Fruit fly (Drosophila melanogaster) whole organism, prepupa: Measurements from ENCODE around the gene CG16779.

ENCODE experiments used
- Blimp-1 ChIP-seq: fragments of 200-800 bp; sonication (Bioruptor generic); optimal IDR thresholded peaks from 3 replicates; lab custom pipeline; 2017; ENCODE audit warnings: missing biosample characterization, missing genetic modification characterization, mild to moderate bottlenecking, moderate library complexity, missing genetic modification reagents
- CG10669 ChIP-seq: fragments of 200-800 bp; sonication (Bioruptor generic); optimal IDR thresholded peaks from 3 replicates; lab custom pipeline; 2018; ENCODE audit warnings: missing biosample characterization, mild to moderate bottlenecking, missing genetic modification characterization, moderate library complexity
- CG11762 ChIP-seq: fragments of 200-800 bp; sonication (Bioruptor generic); optimal IDR thresholded peaks from 3 replicates; lab custom pipeline; 2016; ENCODE audit warnings: missing biosample characterization, missing genetic modification characterization; ENCODE audit not compliant: insufficient read depth
- CG16779 ChIP-seq: fragments of 200-800 bp; sonication (Bioruptor generic); optimal IDR thresholded peaks from 3 replicates; lab custom pipeline; 2017; ENCODE audit warnings: missing biosample characterization, mild to moderate bottlenecking, missing genetic modification characterization
- CG3032 ChIP-seq: fragments of 200-800 bp; optimal IDR thresholded peaks from 2 replicates; lab custom pipeline; 2019; ENCODE audit warnings: missing biosample characterization, mild to moderate bottlenecking, missing genetic modification characterization, moderate library complexity
- CG31627 ChIP-seq: fragments of 200-800 bp; sonication (Bioruptor generic); optimal IDR thresholded peaks from 3 replicates; lab custom pipeline; 2016; ENCODE audit warnings: missing biosample characterization, missing genetic modification characterization
- CG32006 ChIP-seq: fragments of 200-800 bp; sonication (Bioruptor generic); optimal IDR thresholded peaks from 3 replicates; lab custom pipeline; 2017; ENCODE audit warnings: missing biosample characterization, mild to moderate bottlenecking, missing genetic modification characterization
- CG34406 ChIP-seq: fragments of 200-800 bp; sonication (Bioruptor generic); optimal IDR thresholded peaks from 3 replicates; lab custom pipeline; 2016; ENCODE audit warnings: missing biosample characterization, missing genetic modification characterization
- CG3919 ChIP-seq: fragments of 200-800 bp; sonication (Bioruptor generic); optimal IDR thresholded peaks from 3 replicates; lab custom pipeline; 2016; ENCODE audit warnings: missing biosample characterization, missing genetic modification characterization
- CG6163 ChIP-seq: fragments of 200-800 bp; sonication (Bioruptor generic); IDR thresholded peaks from 3 replicates; pipeline ENCODE4 v1.3.6; 2022; ENCODE audit warnings: missing biosample characterization, missing genetic modification characterization
- CG6792 ChIP-seq: fragments of 200-800 bp; sonication (Bioruptor generic); optimal IDR thresholded peaks from 3 replicates; lab custom pipeline; 2016; ENCODE audit warnings: missing biosample characterization, missing genetic modification characterization
- CG8119 ChIP-seq: fragments of 200-800 bp; sonication (Bioruptor generic); IDR thresholded peaks from 3 replicates; pipeline ENCODE4 v1.3.6; 2022; ENCODE audit warnings: missing biosample characterization, missing genetic modification characterization
- CG8632 ChIP-seq: fragments of 200-800 bp; sonication (Bioruptor generic); optimal IDR thresholded peaks from 3 replicates; lab custom pipeline; 2016; ENCODE audit warnings: missing biosample characterization, missing genetic modification characterization
- CG9139 ChIP-seq: fragments of 200-800 bp; sonication (Bioruptor generic); optimal IDR thresholded peaks from 3 replicates; lab custom pipeline; 2017; ENCODE audit warnings: missing biosample characterization, mild to moderate bottlenecking, missing genetic modification characterization
- Eip78C ChIP-seq: fragments of 200-800 bp; sonication (Bioruptor generic); peaks from one replicate; lab custom pipeline; 2016; ENCODE audit warnings: missing biosample characterization, missing genetic modification characterization
- Eip93F ChIP-seq: fragments of 200-800 bp; sonication (Bioruptor generic); optimal IDR thresholded peaks from 2 replicates; lab custom pipeline; 2016; ENCODE audit warnings: missing biosample characterization, mild to moderate bottlenecking, missing genetic modification characterization
- Ets21C ChIP-seq: fragments of 200-800 bp; sonication (Bioruptor generic); optimal IDR thresholded peaks from 3 replicates; lab custom pipeline; 2016; ENCODE audit warnings: missing biosample characterization, missing genetic modification characterization
- Hr38 ChIP-seq: sonication (Bioruptor generic); optimal IDR thresholded peaks from 2 replicates; lab custom pipeline; 2016; ENCODE audit warnings: missing biosample characterization, missing genetic modification characterization
- Hr39 ChIP-seq: fragments of 200-800 bp; sonication (Bioruptor generic); optimal IDR thresholded peaks from 2 replicates; lab custom pipeline; 2016; ENCODE audit warnings: missing biosample characterization, missing genetic modification characterization
- Hr4 ChIP-seq: fragments of 200-800 bp; sonication (Bioruptor generic); optimal IDR thresholded peaks from 3 replicates; lab custom pipeline; 2016; ENCODE audit warnings: missing biosample characterization, missing genetic modification characterization
- Lpt ChIP-seq: fragments of 200-800 bp; sonication (Bioruptor generic); optimal IDR thresholded peaks from 3 replicates; lab custom pipeline; 2016; ENCODE audit warnings: missing biosample characterization, missing genetic modification characterization
- Met ChIP-seq: fragments of 200-800 bp; sonication (Bioruptor generic); optimal IDR thresholded peaks from 3 replicates; lab custom pipeline; 2016; ENCODE audit warnings: missing biosample characterization, missing genetic modification characterization
- OdsH ChIP-seq: fragments of 200-800 bp; sonication (Bioruptor generic); optimal IDR thresholded peaks from 3 replicates; lab custom pipeline; 2016; ENCODE audit warnings: missing biosample characterization, missing genetic modification characterization
- Smox ChIP-seq: fragments of 200-800 bp; sonication (Bioruptor generic); optimal IDR thresholded peaks from 3 replicates; lab custom pipeline; 2016; ENCODE audit warnings: missing biosample characterization, missing genetic modification characterization
- Sox102F ChIP-seq: fragments of 200-800 bp; sonication (Bioruptor generic); optimal IDR thresholded peaks from 2 replicates; lab custom pipeline; 2016; ENCODE audit warnings: missing biosample characterization, mild to moderate bottlenecking, missing genetic modification characterization
- Sox14 ChIP-seq: fragments of 200-800 bp; sonication (Bioruptor generic); optimal IDR thresholded peaks from 3 replicates; lab custom pipeline; 2016; ENCODE audit warnings: missing biosample characterization, missing genetic modification characterization
- achi ChIP-seq: fragments of 200-800 bp; sonication (Bioruptor generic); optimal IDR thresholded peaks from 3 replicates; lab custom pipeline; 2016; ENCODE audit warnings: missing biosample characterization, missing genetic modification characterization
- acj6 ChIP-seq: fragments of 200-800 bp; sonication (Bioruptor generic); optimal IDR thresholded peaks from 3 replicates; lab custom pipeline; 2016; ENCODE audit warnings: missing biosample characterization, missing genetic modification characterization
- cyc ChIP-seq: fragments of 200-800 bp; sonication (Bioruptor generic); optimal IDR thresholded peaks from 3 replicates; lab custom pipeline; 2016; ENCODE audit warnings: missing biosample characterization, missing genetic modification characterization
- esn ChIP-seq: fragments of 200-800 bp; sonication (Bioruptor generic); optimal IDR thresholded peaks from 2 replicates; lab custom pipeline; 2016; ENCODE audit warnings: missing biosample characterization, mild to moderate bottlenecking, missing genetic modification characterization, moderate library complexity
- fd59A ChIP-seq: fragments of 200-800 bp; sonication (Bioruptor generic); optimal IDR thresholded peaks from 2 replicates; lab custom pipeline; 2017; ENCODE audit warnings: missing biosample characterization, mild to moderate bottlenecking, missing genetic modification characterization, missing genetic modification reagents
- fd85E ChIP-seq: fragments of 200-800 bp; sonication (Bioruptor generic); optimal IDR thresholded peaks from 3 replicates; lab custom pipeline; 2016; ENCODE audit warnings: missing biosample characterization, missing genetic modification characterization
- fkh ChIP-seq: fragments of 200-800 bp; sonication (Bioruptor generic); optimal IDR thresholded peaks from 3 replicates; lab custom pipeline; 2017; ENCODE audit warnings: missing biosample characterization, mild to moderate bottlenecking, missing genetic modification characterization, moderate library complexity
- lz ChIP-seq: fragments of 200-800 bp; sonication (Bioruptor generic); optimal IDR thresholded peaks from 3 replicates; lab custom pipeline; 2016; ENCODE audit warnings: missing biosample characterization, missing genetic modification characterization
- net ChIP-seq: fragments of 200-800 bp; sonication (Bioruptor generic); optimal IDR thresholded peaks from 3 replicates; lab custom pipeline; 2016; ENCODE audit warnings: missing biosample characterization, missing genetic modification characterization
- salr ChIP-seq, 2 experiments: fragments of 200-800 bp; sonication (Bioruptor generic); optimal IDR thresholded peaks; 3 replicates each; lab custom pipeline; 2016 to 2018; ENCODE audit warnings: missing biosample characterization in 2 of 2, missing genetic modification characterization in 2 of 2, mild to moderate bottlenecking in 1 of 2
- spab ChIP-seq: fragments of 200-800 bp; sonication (Bioruptor generic); optimal IDR thresholded peaks from 2 replicates; lab custom pipeline; 2017; ENCODE audit warnings: missing biosample characterization, mild to moderate bottlenecking, missing genetic modification characterization, missing genetic modification reagents
- svp ChIP-seq: fragments of 200-800 bp; sonication (Bioruptor generic); peaks from one replicate; lab custom pipeline; 2016; ENCODE audit warnings: missing biosample characterization, missing genetic modification characterization
- topi ChIP-seq: fragments of 200-800 bp; sonication (Bioruptor generic); optimal IDR thresholded peaks from 3 replicates; lab custom pipeline; 2016; ENCODE audit warnings: missing biosample characterization, missing genetic modification characterization
- vri ChIP-seq: fragments of 200-800 bp; sonication (Bioruptor generic); optimal IDR thresholded peaks from 3 replicates; lab custom pipeline; 2016; ENCODE audit warnings: missing biosample characterization, mild to moderate bottlenecking, missing genetic modification characterization

Gene CG16779

dm6 chr3R:9430344-9431253 is 62.9 kb downstream of the CG16779 start (continued):
- no peak for TF ChIP-seq acj6 (GFP tag; lab: Kevin White, UChicago)
- TF ChIP-seq Hr38 (GFP tag; lab: Kevin White, UChicago): no peak
- TF ChIP-seq CG11762 (GFP tag; lab: Kevin White, UChicago): no peak
- no peak for TF ChIP-seq CG8632 (GFP tag; lab: Kevin White, UChicago)
- TF ChIP-seq Hr4 (GFP tag; lab: Kevin White, UChicago): peak; percentile 50
- TF ChIP-seq CG3032 (tag; lab: Kevin White, UChicago): no peak
- TF ChIP-seq CG8119 (GFP tag; lab: Robert Waterston, UW): peak; percentile 45; the same call in 1 of the 3 replicates
- no peak for TF ChIP-seq Blimp-1 (GFP tag; lab: Kevin White, UChicago)
- TF ChIP-seq lz (GFP tag; lab: Kevin White, UChicago): no peak
- TF ChIP-seq fd59A (GFP tag; lab: Kevin White, UChicago): no peak
- no peak for TF ChIP-seq salr (GFP tag; optimal IDR thresholded peaks at IDR 0.05; lab: Kevin White, UChicago)
- TF ChIP-seq CG32006 (GFP tag; lab: Kevin White, UChicago): peak; percentile 53

- TF ChIP-seq CG9139 (GFP tag; lab: Kevin White, UChicago) (no peak), fd85E (GFP tag; lab: Kevin White, UChicago) (no peak), net (no peak), Hr39 (GFP tag; lab: Kevin White, UChicago) (peak; percentile 66), CG6792 (peak; percentile 39), achi (GFP tag; lab: Kevin White, UChicago) (peak; percentile 39), vri (GFP tag; lab: Kevin White, UChicago) (peak; percentile 96), CG8119 (GFP tag; lab: Robert Waterston, UW) (no peak), lz (GFP tag; lab: Kevin White, UChicago) (peak; percentile 41), Lpt (GFP tag; lab: Kevin White, UChicago) (no peak), Hr4 (GFP tag; lab: Kevin White, UChicago) (peak; percentile 21), Sox102F (peak; percentile 61), spab (no peak), fkh (GFP tag; lab: Kevin White, UChicago) (peak; percentile 75), acj6 (GFP tag; lab: Kevin White, UChicago) (peak; percentile 19), Eip93F (GFP tag; lab: Kevin White, UChicago) (peak; percentile 90), CG31627 (GFP tag; lab: Kevin White, UChicago) (peak; percentile 60), CG3919 (GFP tag; lab: Kevin White, UChicago) (peak; percentile 9), OdsH (peak; percentile 7), CG6163 (peak; percentile 52; the same call in 2 of the 3 replicates), Met (GFP tag; lab: Kevin White, UChicago) (peak; percentile 71), CG16779 (tag; lab: Kevin White, UChicago) (no peak), topi (GFP tag; lab: Kevin White, UChicago) (peak; percentile 56), cyc (GFP tag; lab: Kevin White, UChicago) (peak; percentile 60), CG34406 (GFP tag; lab: Kevin White, UChicago) (peak; percentile 27), Eip78C (peak; percentile 70), svp (peak; percentile 89), Smox (GFP tag; lab: Kevin White, UChicago) (peak; percentile 63), Ets21C (GFP tag; lab: Kevin White, UChicago) (peak; percentile 2), CG10669 (GFP tag; lab: Kevin White, UChicago) (no peak), salr (GFP tag; optimal IDR thresholded peaks at IDR 0.05; lab: Kevin White, UChicago) (no peak), Sox14 (GFP tag; lab: Kevin White, UChicago) (peak; percentile 60), Blimp-1 (GFP tag; lab: Kevin White, UChicago) (peak; percentile 15), esn (GFP tag; lab: Kevin White, UChicago) (peak; percentile 66)
These were observed 64.5 kb downstream of the CG16779 start for dm6 chr3R:9428988-9429387.
